Worm (Caenorhabditis elegans): ENCODE results near the gene pac-1.

DNA sequence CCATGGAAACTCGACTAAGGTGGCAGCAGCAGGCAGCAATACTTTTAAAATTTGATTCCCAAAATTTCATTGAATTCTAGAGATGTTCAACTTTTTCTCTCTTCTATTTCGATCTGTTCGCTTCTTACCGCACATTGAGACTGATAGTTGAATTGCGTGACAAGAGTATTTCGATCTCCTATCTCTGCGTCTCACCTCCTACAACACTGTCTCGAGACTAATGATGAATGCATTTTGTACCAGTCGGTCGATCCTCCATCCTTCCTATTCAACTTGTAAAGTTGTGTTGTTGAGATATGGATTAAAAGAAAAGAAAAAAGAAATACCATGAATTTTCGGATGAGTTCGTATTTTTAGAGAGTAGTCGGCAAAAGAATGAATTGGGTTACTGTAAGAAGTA, 43.6 kb upstream of the pac-1 start:
- TF ChIP-seq nhr-77 (tag; optimal IDR thresholded peaks at IDR 0.05) = no peak
- TF ChIP-seq zfp-3 (GFP tag; conservative IDR thresholded peaks at IDR 0.05) = no peak
- no peak for TF ChIP-seq fkh-10 (GFP tag; optimal IDR thresholded peaks at IDR 0.05)
- TF ChIP-seq nhr-102 (tag; optimal IDR thresholded peaks at IDR 0.05) = no peak
- no peak for TF ChIP-seq Y75B8A.6 (GFP tag; IDR thresholded peaks at IDR 0.05)
- TF ChIP-seq ZK546.5 (tag; optimal IDR thresholded peaks at IDR 0.05) = no peak
- TF ChIP-seq aly-2 (tag; optimal IDR thresholded peaks at IDR 0.05) = no peak
- no peak for TF ChIP-seq daf-19 (GFP tag; conservative IDR thresholded peaks at IDR 0.05)
- no peak for TF ChIP-seq pha-4 (GFP tag; IDR thresholded peaks at IDR 0.05)
- TF ChIP-seq pha-4 (tag; optimal IDR thresholded peaks at IDR 0.05) = no peak

All from whole organism, L4 larva.